Comparison of ENCODE assay signal across 3 fruit fly cellular contexts in the genomic region with DNA sequence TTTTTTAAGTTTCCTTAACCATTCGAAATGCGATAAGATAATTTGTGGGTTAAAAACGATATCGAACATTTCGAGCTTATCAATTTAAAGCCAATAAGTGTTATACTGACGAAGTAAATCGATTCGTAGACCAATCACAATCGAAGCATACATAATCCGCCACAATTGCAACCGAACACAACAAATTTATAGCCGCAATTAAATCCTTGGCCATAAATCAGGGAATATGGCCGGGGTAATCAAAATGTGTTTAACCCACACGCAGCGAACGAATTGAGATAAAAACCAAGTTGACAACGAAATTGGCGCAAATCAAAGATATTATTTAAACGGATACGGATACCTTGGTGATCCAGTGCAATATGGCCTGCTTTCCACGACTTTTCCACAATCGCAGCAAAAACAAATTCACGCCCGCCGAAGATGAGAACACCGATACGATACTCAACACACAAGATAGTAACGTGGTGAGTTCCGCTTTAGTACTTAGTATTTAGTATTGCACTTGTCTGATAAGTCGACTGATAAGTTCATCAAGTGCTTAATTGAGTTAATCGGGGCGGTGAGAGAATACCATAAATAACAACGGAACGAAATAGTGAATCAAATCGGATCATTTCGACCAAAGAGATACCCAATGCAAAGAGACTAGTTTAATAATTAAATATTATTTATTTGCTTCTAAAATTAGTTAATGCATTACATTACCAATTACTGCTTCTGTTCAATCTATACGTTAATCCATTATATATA.
TF ChIP-seq lines count a peak whose summit lies in the region.

No protein-coding gene starts in this region.

- peak; percentile 21 for TF ChIP-seq CTCF in whole organism, embryonic (GFP tag; optimal IDR thresholded peaks at IDR 0.05; lab: Kevin White, UChicago)

TF ChIP-seq in whole organism, embryonic, 481 proteins besides CTCF, POLR2A, EP300 and RAD21 (continues in another document):
- no peak for TF ChIP-seq CG7839 (tag; optimal IDR thresholded peaks at IDR 0.05; lab: Kevin White, UChicago)
- TF ChIP-seq Nf-YA (GFP tag; IDR thresholded peaks at IDR 0.05; lab: Robert Waterston, UW), result no peak
- no peak for TF ChIP-seq CG8290 (GFP tag; optimal IDR thresholded peaks at IDR 0.05; lab: Kevin White, UChicago)
- TF ChIP-seq CG8290 (tag; optimal IDR thresholded peaks at IDR 0.05; lab: Kevin White, UChicago), result peak in 1 of 2 experiments; percentile 31
- no peak for TF ChIP-seq CG3065 (GFP tag; optimal IDR thresholded peaks at IDR 0.05; lab: Kevin White, UChicago)
- TF ChIP-seq CG7271 (tag; optimal IDR thresholded peaks at IDR 0.05; lab: Kevin White, UChicago), result no peak
- no peak for TF ChIP-seq CHES-1-like (GFP tag; optimal IDR thresholded peaks at IDR 0.05; lab: Kevin White, UChicago)
- peak; percentile 18 for TF ChIP-seq salm (tag; optimal IDR thresholded peaks at IDR 0.05; lab: Kevin White, UChicago)
- no peak for TF ChIP-seq mld (GFP tag; IDR thresholded peaks at IDR 0.05; lab: Robert Waterston, UW; ENCODE audit: partially characterized antibody)
- TF ChIP-seq NfI (GFP tag; optimal IDR thresholded peaks at IDR 0.05; lab: Kevin White, UChicago), result no peak
- TF ChIP-seq CG11723 (GFP tag; optimal IDR thresholded peaks at IDR 0.05; lab: Kevin White, UChicago), result no peak
- TF ChIP-seq CG10543 (GFP tag; optimal IDR thresholded peaks at IDR 0.05; lab: Kevin White, UChicago), result no peak
- no peak for TF ChIP-seq CG30020 (tag; optimal IDR thresholded peaks at IDR 0.05; lab: Kevin White, UChicago)
- no peak for TF ChIP-seq CG1233 (GFP tag; optimal IDR thresholded peaks at IDR 0.05; lab: Kevin White, UChicago)
- TF ChIP-seq CG13775 (GFP tag; optimal IDR thresholded peaks at IDR 0.05; lab: Kevin White, UChicago), result no peak
- TF ChIP-seq gem (tag; optimal IDR thresholded peaks at IDR 0.05; lab: Kevin White, UChicago), result no peak
- no peak for TF ChIP-seq Dll (GFP tag; IDR thresholded peaks at IDR 0.05; lab: Robert Waterston, UW; ENCODE audit: partially characterized antibody)
- no peak for TF ChIP-seq CG2116 (GFP tag; optimal IDR thresholded peaks at IDR 0.05; lab: Kevin White, UChicago)
- TF ChIP-seq CG7987 (GFP tag; optimal IDR thresholded peaks at IDR 0.05; lab: Kevin White, UChicago), result no peak
- no peak for TF ChIP-seq pb (GFP tag; optimal IDR thresholded peaks at IDR 0.05; lab: Kevin White, UChicago)
- TF ChIP-seq trh (GFP tag; optimal IDR thresholded peaks at IDR 0.05; lab: Kevin White, UChicago), result no peak
- no peak for TF ChIP-seq bsh (GFP tag; optimal IDR thresholded peaks at IDR 0.05; lab: Kevin White, UChicago)
- TF ChIP-seq crc (GFP tag; optimal IDR thresholded peaks at IDR 0.05; lab: Kevin White, UChicago), result no peak
- no peak for TF ChIP-seq Lhr (GFP tag; optimal IDR thresholded peaks at IDR 0.05; lab: Kevin White, UChicago)
- peak; percentile 34 for TF ChIP-seq wek (GFP tag; optimal IDR thresholded peaks at IDR 0.05; lab: Kevin White, UChicago)
- no peak for TF ChIP-seq CG8765 (GFP tag; IDR thresholded peaks at IDR 0.05; lab: Robert Waterston, UW)
- no peak for TF ChIP-seq CG3407 (GFP tag; optimal IDR thresholded peaks at IDR 0.05; lab: Kevin White, UChicago)
- TF ChIP-seq mirr (GFP tag; optimal IDR thresholded peaks at IDR 0.05; lab: Kevin White, UChicago), result peak; percentile 60

TF ChIP-seq in whole organism, prepupa, 60 proteins besides CTCF, POLR2A, EP300 and RAD21:
- TF ChIP-seq CG6808 (GFP tag; optimal IDR thresholded peaks at IDR 0.05; lab: Kevin White, UChicago) (no peak), vri (GFP tag; optimal IDR thresholded peaks at IDR 0.05; lab: Kevin White, UChicago) (peak; percentile 47)

TF ChIP-seq in whole organism, wandering third instar larva, 38 proteins besides CTCF, POLR2A, EP300 and RAD21:
- TF ChIP-seq Jra (GFP tag; optimal IDR thresholded peaks at IDR 0.05; lab: Kevin White, UChicago) (no peak), Sp1 (GFP tag; optimal IDR thresholded peaks at IDR 0.05; lab: Kevin White, UChicago) (peak; percentile 53), Rel (GFP tag; optimal IDR thresholded peaks at IDR 0.05; lab: Kevin White, UChicago) (no peak), Rel (tag; optimal IDR thresholded peaks at IDR 0.05; lab: Kevin White, UChicago) (peak; percentile 30), CrebA (GFP tag; optimal IDR thresholded peaks at IDR 0.05; lab: Kevin White, UChicago; ENCODE audit: borderline replicate concordance) (peak; percentile 66), usp (GFP tag; optimal IDR thresholded peaks at IDR 0.05; lab: Kevin White, UChicago) (no peak), fru (GFP tag; optimal IDR thresholded peaks at IDR 0.05; lab: Kevin White, UChicago) (no peak), woc (GFP tag; optimal IDR thresholded peaks at IDR 0.05; lab: Kevin White, UChicago) (no peak)
